Worm (Caenorhabditis elegans): ENCODE data around the gene srpa-68.

Gene srpa-68

ce11 chrV:12331820-12332219, 40.4 kb upstream of the srpa-68 start (continued):
- TF ChIP-seq B0019.2 (GFP tag; conservative IDR thresholded peaks at IDR 0.05) (no peak), lsl-1 (GFP tag; optimal IDR thresholded peaks at IDR 0.05) (peak; percentile 17), zim-3 (tag; optimal IDR thresholded peaks at IDR 0.05) (no peak), xnd-1 (tag; optimal IDR thresholded peaks at IDR 0.05) (no peak), ztf-18 (tag; optimal IDR thresholded peaks at IDR 0.05) (peak; percentile 76), sdz-38 (tag; optimal IDR thresholded peaks at IDR 0.05) (no peak), madf-3 (GFP tag; IDR thresholded peaks at IDR 0.05) (peak; percentile 70; the same call in 1 of the 2 replicates), madf-6 (GFP tag; IDR thresholded peaks at IDR 0.05) (no peak), F55B11.4 (tag; optimal IDR thresholded peaks at IDR 0.05; ENCODE audit: borderline replicate concordance, insufficient read depth) (no peak), ceh-40 (GFP tag; IDR thresholded peaks at IDR 0.05) (no peak), tbx-9 (tag; optimal IDR thresholded peaks at IDR 0.05; ENCODE audit: borderline replicate concordance) (no peak), lin-54 (GFP tag; optimal IDR thresholded peaks at IDR 0.05) (no peak), mel-28 (tag; optimal IDR thresholded peaks at IDR 0.05; ENCODE audit: borderline replicate concordance) (no peak), him-1 (tag; optimal IDR thresholded peaks at IDR 0.05) (peak; percentile 81), pha-4 (tag; optimal IDR thresholded peaks at IDR 0.05) (no peak), rec-8 (tag; optimal IDR thresholded peaks at IDR 0.05) (peak in 1 of 2 experiments; percentile 29), attf-6 (GFP tag; IDR thresholded peaks at IDR 0.05) (no peak), F49E8.2 (tag; optimal IDR thresholded peaks at IDR 0.05; ENCODE audit: insufficient read depth) (no peak), gei-17 (GFP tag; optimal IDR thresholded peaks at IDR 0.05) (no peak), ceh-27 (GFP tag; optimal IDR thresholded peaks at IDR 0.05) (peak; percentile 21), attf-3 (GFP tag; conservative IDR thresholded peaks at IDR 0.05) (peak; percentile 54), nhr-120 (GFP tag; IDR thresholded peaks at IDR 0.05) (no peak), snpc-1.3 (tag; optimal IDR thresholded peaks at IDR 0.05; ENCODE audit: insufficient read depth) (peak; percentile 41), F23B12.7 (tag; optimal IDR thresholded peaks at IDR 0.05; ENCODE audit: insufficient read depth) (peak; percentile 36), snpc-3.4 (tag; optimal IDR thresholded peaks at IDR 0.05) (peak; percentile 23), efl-1 (GFP tag; optimal IDR thresholded peaks at IDR 0.05) (no peak), T26A5.8 (tag; optimal IDR thresholded peaks at IDR 0.05) (no peak), ztf-28 (GFP tag; IDR thresholded peaks at IDR 0.05) (0 out of 2 replicates have a peak, but pooled peaks have one; percentile 65), B0261.1 (tag; optimal IDR thresholded peaks at IDR 0.05) (peak; percentile 76), lsy-27 (tag; optimal IDR thresholded peaks at IDR 0.05; ENCODE audit: borderline replicate concordance, insufficient read depth) (no peak), nfya-2 (GFP tag; IDR thresholded peaks at IDR 0.05) (no peak), hlh-26 (GFP tag; conservative IDR thresholded peaks at IDR 0.05) (no peak), hsf-1 (GFP tag; IDR thresholded peaks at IDR 0.05) (no peak), die-1 (tag; optimal IDR thresholded peaks at IDR 0.05) (peak; percentile 57), tbp1 (GFP tag; optimal IDR thresholded peaks at IDR 0.05) (peak; percentile 93), mes-4 (tag; optimal IDR thresholded peaks at IDR 0.05) (no peak), B0035.1 (tag; optimal IDR thresholded peaks at IDR 0.05) (no peak), D2030.7 (GFP tag; IDR thresholded peaks at IDR 0.05) (peak; percentile 51; the same call in 1 of the 2 replicates), madf-8 (GFP tag; conservative IDR thresholded peaks at IDR 0.05) (no peak), mcd-1 (GFP tag; IDR thresholded peaks at IDR 0.05) (peak; percentile 43; the same call in 1 of the 2 replicates), ztf-6 (GFP tag; IDR thresholded peaks at IDR 0.05) (no peak; the same call in 1 of the 2 replicates), mxl-1 (tag; optimal IDR thresholded peaks at IDR 0.05) (peak; percentile 18), unc-62 (GFP tag; optimal IDR thresholded peaks at IDR 0.05) (no peak), hrde-1 (tag; optimal IDR thresholded peaks at IDR 0.05; ENCODE audit: borderline replicate concordance) (peak; percentile 17), ama-1 (optimal IDR thresholded peaks at IDR 0.05) (no peak), ama-1 (GFP tag; optimal IDR thresholded peaks at IDR 0.05) (no peak), ztf-26 (tag; optimal IDR thresholded peaks at IDR 0.05) (peak; percentile 49)

All from whole organism, young adult.